Worm (Caenorhabditis elegans): Measurements from ENCODE around the gene F21C10.13.

The F21C10.13 gene

ce11 chrV:9157597-9157996, 35.5 kb downstream of the F21C10.13 start:
- TF ChIP-seq fkh-10 (GFP tag; optimal IDR thresholded peaks at IDR 0.05) (peak; percentile 81), zfp-3 (GFP tag; conservative IDR thresholded peaks at IDR 0.05) (no peak), Y105C5A.15 (GFP tag; IDR thresholded peaks at IDR 0.05) (no peak), ces-1 (GFP tag; optimal IDR thresholded peaks at IDR 0.05) (peak; percentile 80), mdl-1 (tag; optimal IDR thresholded peaks at IDR 0.05) (peak in 1 of 2 experiments; percentile 2), hif-1 (tag; optimal IDR thresholded peaks at IDR 0.05) (no peak)

ce11 chrV:9159146-9159717, 37.1 kb downstream of the F21C10.13 start:
- TF ChIP-seq ama-1 (optimal IDR thresholded peaks at IDR 0.05) (peak; percentile 79), mep-1 (tag; optimal IDR thresholded peaks at IDR 0.05) (peak; percentile 27), zfp-3 (GFP tag; conservative IDR thresholded peaks at IDR 0.05) (peak; percentile 74; the same call in 1 of the 2 replicates), T26A8.4 (GFP tag; IDR thresholded peaks at IDR 0.05) (peak; percentile 82)

DNA sequence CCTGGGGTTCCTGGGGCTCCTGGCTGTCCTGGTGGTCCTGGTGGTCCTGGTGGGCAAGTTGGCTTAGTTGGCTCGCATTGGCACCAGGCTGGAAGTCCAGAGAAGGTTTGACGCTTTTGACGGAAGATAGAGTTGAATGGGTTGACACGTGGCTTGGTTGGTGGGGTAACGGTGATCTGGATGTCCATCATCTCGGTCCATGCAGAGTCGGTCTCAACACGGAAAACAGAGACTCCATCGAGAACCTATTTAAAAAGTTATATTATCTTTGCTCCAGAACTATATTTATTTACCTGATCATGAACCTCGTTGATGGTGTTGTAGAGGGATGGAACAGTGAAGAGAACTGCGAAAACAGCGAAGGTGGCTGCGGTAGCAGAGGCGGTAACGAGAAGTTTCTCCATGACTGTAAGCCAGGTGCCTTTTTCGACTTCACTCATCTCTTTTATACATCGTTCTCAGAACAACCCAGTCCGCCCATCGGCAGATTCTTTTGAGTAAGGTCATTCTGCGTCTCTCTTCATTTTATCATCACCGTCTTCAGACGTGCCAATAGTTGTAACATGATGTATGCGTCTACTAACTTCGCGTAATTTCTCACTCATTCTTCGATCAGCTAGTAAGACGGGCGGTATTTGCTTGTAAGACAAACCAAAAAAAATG, 38.3 kb downstream of the F21C10.13 start, which contains the start of gene col-144:
TSS of gene col-144 (minus strand) at position 419 of the 663 bp plus-strand sequence.
- peak; percentile 78 for TF ChIP-seq T26A8.4 (GFP tag; IDR thresholded peaks at IDR 0.05)
- TF ChIP-seq set-16 (GFP tag; IDR thresholded peaks at IDR 0.05), result peak; percentile 86
- 0 out of 4 replicates have a peak, but pooled peaks of 1 of the 2 experiments have one; percentile 61 for TF ChIP-seq madf-5 (GFP tag; IDR thresholded peaks at IDR 0.05)
- TF ChIP-seq aha-1 (tag), result peak; percentile 95
- peak; percentile 32; the same call in 1 of the 2 replicates for TF ChIP-seq zfp-3 (GFP tag; conservative IDR thresholded peaks at IDR 0.05)
- 0 out of 2 replicates have a peak, but pooled peaks have one; percentile 16 for TF ChIP-seq egl-43 (GFP tag; IDR thresholded peaks at IDR 0.05)
- TF ChIP-seq hlh-30 (tag; optimal IDR thresholded peaks at IDR 0.05; ENCODE audit: insufficient read depth), result peak; percentile 41
- no peak for TF ChIP-seq egl-27 (tag; optimal IDR thresholded peaks at IDR 0.05)
- no peak for TF ChIP-seq attf-4 (tag; optimal IDR thresholded peaks at IDR 0.05)
- peak; percentile 40 for TF ChIP-seq hlh-11 (tag; optimal IDR thresholded peaks at IDR 0.05)
- peak; percentile 63 for TF ChIP-seq nhr-25 (tag; optimal IDR thresholded peaks at IDR 0.05; ENCODE audit: borderline replicate concordance, insufficient read depth)
- TF ChIP-seq nhr-111 (GFP tag; optimal IDR thresholded peaks at IDR 0.05), result no peak
- TF ChIP-seq cey-2 (tag; optimal IDR thresholded peaks at IDR 0.05; ENCODE audit: borderline replicate concordance, insufficient read depth), result peak; percentile 9
- TF ChIP-seq mxl-3 (GFP tag; optimal IDR thresholded peaks at IDR 0.05), result peak; percentile 19
- no peak for TF ChIP-seq zag-1 (tag; optimal IDR thresholded peaks at IDR 0.05)
- peak in 1 of 2 experiments; percentile 17 for TF ChIP-seq unc-62 (GFP tag; optimal IDR thresholded peaks at IDR 0.05 in 1 of 2)
- TF ChIP-seq unc-62 (tag; optimal IDR thresholded peaks at IDR 0.05), result no peak
- peak; percentile 83 for TF ChIP-seq ama-1 (optimal IDR thresholded peaks at IDR 0.05)
- peak; percentile 63 for TF ChIP-seq nhr-28 (tag; optimal IDR thresholded peaks at IDR 0.05)

ce11 chrV:9162118-9162729, 40.1 kb downstream of the F21C10.13 start:
- TF ChIP-seq lin-39 (tag; optimal IDR thresholded peaks at IDR 0.05), result no peak
- TF ChIP-seq egl-43 (GFP tag; IDR thresholded peaks at IDR 0.05), result 0 out of 2 replicates have a peak, but pooled peaks have one; percentile 32
- peak; percentile 96 for TF ChIP-seq set-16 (GFP tag; IDR thresholded peaks at IDR 0.05)
- 0 out of 2 replicates have a peak, but pooled peaks have one; percentile 43 for TF ChIP-seq T26A8.4 (GFP tag; IDR thresholded peaks at IDR 0.05)
- TF ChIP-seq hlh-30 (tag; optimal IDR thresholded peaks at IDR 0.05; ENCODE audit: insufficient read depth), result no peak
- TF ChIP-seq rbr-2 (tag; optimal IDR thresholded peaks at IDR 0.05), result no peak
- TF ChIP-seq unc-62 (GFP tag; optimal IDR thresholded peaks at IDR 0.05 in 1 of 2), result no peak
- TF ChIP-seq unc-62 (tag; optimal IDR thresholded peaks at IDR 0.05), result no peak

- TF ChIP-seq nhr-42 (GFP tag; IDR thresholded peaks at IDR 0.05) (no peak), ztf-11 (tag; optimal IDR thresholded peaks at IDR 0.05) (no peak), lin-1 (GFP tag; IDR thresholded peaks at IDR 0.05) (no peak), attf-4 (tag; optimal IDR thresholded peaks at IDR 0.05) (no peak)
Observed at ce11 chrV:9162955-9163468, 40.9 kb downstream of the F21C10.13 start, which contains the start of gene col-145. TSS of gene col-145 (minus strand) at chrV:9163005.
